Worm (Caenorhabditis elegans) whole organism, L3 larva: ENCODE results near the gene C06B3.16.

ENCODE experiments used
- lin-15B ChIP-seq: fragments of 150-350 bp; optimal IDR thresholded peaks from 2 replicates; lab custom pipeline; 2014; ENCODE audit warnings: missing biosample characterization, missing genetic modification characterization
- nhr-237 ChIP-seq: fragments of 150-350 bp; optimal IDR thresholded peaks from 2 replicates; lab custom pipeline; 2014; ENCODE audit warnings: missing biosample characterization, missing genetic modification characterization
- unc-62 ChIP-seq: fragments of 150-350 bp; sonication (generic microtip); optimal IDR thresholded peaks from 4 replicates; lab custom pipeline; 2014; ENCODE audit warnings: missing biosample characterization, missing genetic modification reagents, missing genetic modification characterization

DNA sequence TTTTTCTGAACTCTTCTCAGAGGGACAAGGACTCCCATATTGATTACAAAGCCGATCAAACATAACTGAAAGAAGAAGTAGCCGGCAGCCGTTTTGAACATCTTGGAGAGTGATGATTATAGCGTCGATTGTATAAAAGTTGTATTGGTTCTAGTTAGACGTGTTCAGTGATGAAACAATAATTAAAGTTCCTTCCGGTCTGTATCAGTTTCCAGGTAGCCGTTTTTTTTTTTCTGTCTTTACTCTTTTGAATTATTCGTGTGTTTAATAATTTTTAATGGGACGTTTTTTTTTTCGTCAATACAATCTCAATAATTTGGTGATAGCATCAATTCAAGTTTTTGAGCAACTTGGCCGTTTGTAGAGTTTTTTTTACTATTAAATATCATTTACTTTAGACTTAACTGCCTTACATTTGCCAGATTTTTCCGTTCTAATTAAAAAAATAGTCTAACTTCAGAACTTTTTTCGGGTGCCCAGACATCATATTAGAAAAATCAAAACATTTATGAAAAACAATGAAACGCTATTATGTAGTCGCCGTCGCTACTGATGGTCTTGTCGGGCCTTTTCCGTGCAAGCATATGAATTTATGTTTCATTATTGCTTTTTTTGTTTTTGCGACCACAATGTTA lies 15.2 kb downstream of the C06B3.16 start, which contains the start of the genes srx-10 and clec-226:
- TF ChIP-seq nhr-237 (tag; lab: Kevin White, UChicago) (no peak), lin-15B (tag; lab: Kevin White, UChicago) (no peak), unc-62 (GFP tag; lab: Kevin White, UChicago) (no peak)
